Worm (Caenorhabditis elegans): ENCODE measurements around the gene irld-60.

DNA sequence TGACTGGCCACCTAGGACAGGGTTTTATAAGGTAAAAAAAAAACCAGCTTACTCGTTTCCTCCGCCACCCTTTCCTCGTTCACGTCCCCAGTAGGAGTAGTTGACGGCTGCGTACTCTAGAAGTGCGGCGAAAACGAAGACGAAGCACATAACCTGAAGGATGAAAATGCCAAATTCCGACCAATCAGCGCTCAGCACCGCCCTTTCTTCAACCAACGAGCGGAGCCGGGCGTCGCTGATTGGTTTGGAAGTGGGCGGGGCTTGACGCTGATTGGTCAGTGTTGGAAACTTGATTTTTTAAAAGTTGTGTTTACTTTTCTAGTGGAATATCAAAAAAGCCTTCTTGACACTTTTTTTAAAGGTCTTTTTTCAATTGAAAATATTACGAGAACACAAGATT lies 23.0 kb upstream of the irld-60 start:
- no peak for TF ChIP-seq hmbx-1 (tag; optimal IDR thresholded peaks at IDR 0.05)
- no peak for TF ChIP-seq ama-1 (optimal IDR thresholded peaks at IDR 0.05)
- no peak for TF ChIP-seq flt-1 (GFP tag; IDR thresholded peaks at IDR 0.05)
- TF ChIP-seq scrt-1 (GFP tag; IDR thresholded peaks at IDR 0.05): no peak
- TF ChIP-seq ets-7 (tag; optimal IDR thresholded peaks at IDR 0.05): no peak
- no peak for TF ChIP-seq ceh-13 (GFP tag; optimal IDR thresholded peaks at IDR 0.05)

All from whole organism, early embryonic.